Worm (Caenorhabditis elegans): ENCODE data around the gene C49A9.4.
A peak's percentile ranks its signal among the peaks of the same experiment; 100 is the strongest.

Gene C49A9.4

DNA sequence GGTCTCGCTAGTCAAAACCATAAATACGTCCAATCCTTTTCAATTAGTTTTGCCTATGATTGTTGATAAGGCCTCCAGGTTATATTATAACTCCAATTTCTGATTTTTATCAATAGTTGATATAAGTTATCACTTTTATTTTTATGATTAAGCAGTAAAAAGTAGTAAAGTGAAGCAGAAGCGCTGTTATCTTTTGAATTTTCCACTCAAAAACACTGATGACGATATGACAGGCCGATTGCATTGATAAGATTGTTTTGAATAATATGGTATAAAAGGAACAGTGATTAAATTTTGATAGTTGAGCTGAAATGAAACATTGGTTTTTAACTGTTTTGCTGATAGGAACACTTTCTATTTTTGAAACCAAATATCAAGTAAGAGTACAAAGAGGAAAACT, 33.9 kb upstream of the C49A9.4 start, which contains the start of gene asp-9 (continued):
- TF ChIP-seq nhr-41 (GFP tag; IDR thresholded peaks at IDR 0.05) (no peak), duxl-1 (tag; optimal IDR thresholded peaks at IDR 0.05; ENCODE audit: poor library complexity) (no peak), nhr-28 (tag; optimal IDR thresholded peaks at IDR 0.05) (peak; percentile 82), mxl-3 (GFP tag; optimal IDR thresholded peaks at IDR 0.05) (no peak), ama-1 (optimal IDR thresholded peaks at IDR 0.05) (no peak), hmg-1.1 (GFP tag; IDR thresholded peaks at IDR 0.05) (no peak), rbr-2 (tag; optimal IDR thresholded peaks at IDR 0.05) (no peak), ceh-28 (tag; optimal IDR thresholded peaks at IDR 0.05) (no peak), spr-3 (GFP tag; optimal IDR thresholded peaks at IDR 0.05) (no peak), Y48G9A.11 (GFP tag; IDR thresholded peaks at IDR 0.05) (no peak)

DNA sequence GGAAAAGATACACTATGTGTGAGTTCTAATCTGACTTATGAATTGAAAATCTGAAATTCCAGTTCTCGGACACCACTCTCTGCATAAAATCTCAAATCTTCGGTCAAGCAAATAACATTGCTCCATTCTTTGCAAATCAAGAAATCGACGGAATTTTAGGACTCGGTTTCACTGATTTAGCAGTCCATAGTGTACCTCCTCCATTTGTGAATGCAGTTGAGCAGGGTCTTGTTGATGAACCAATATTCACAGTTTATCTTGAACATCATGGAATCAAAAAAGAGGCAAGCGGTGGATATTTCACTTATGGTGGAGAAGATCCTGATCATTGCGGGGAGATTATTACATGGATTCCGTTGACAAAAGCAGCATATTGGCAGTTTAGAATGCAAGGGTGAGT, 32.3 kb upstream of the C49A9.4 start:
- TF ChIP-seq gei-8 (GFP tag; optimal IDR thresholded peaks at IDR 0.05) (no peak), unc-62 (GFP tag; optimal IDR thresholded peaks at IDR 0.05 in 1 of 2) (peak in 1 of 2 experiments; percentile 64), unc-62 (tag; optimal IDR thresholded peaks at IDR 0.05) (no peak), mdt-29 (GFP tag; IDR thresholded peaks at IDR 0.05) (no peak), ZK546.5 (tag; optimal IDR thresholded peaks at IDR 0.05) (no peak), lir-3 (tag; optimal IDR thresholded peaks at IDR 0.05) (no peak), nhr-25 (tag; optimal IDR thresholded peaks at IDR 0.05; ENCODE audit: borderline replicate concordance, insufficient read depth) (no peak), aha-1 (tag) (peak; percentile 80)

DNA sequence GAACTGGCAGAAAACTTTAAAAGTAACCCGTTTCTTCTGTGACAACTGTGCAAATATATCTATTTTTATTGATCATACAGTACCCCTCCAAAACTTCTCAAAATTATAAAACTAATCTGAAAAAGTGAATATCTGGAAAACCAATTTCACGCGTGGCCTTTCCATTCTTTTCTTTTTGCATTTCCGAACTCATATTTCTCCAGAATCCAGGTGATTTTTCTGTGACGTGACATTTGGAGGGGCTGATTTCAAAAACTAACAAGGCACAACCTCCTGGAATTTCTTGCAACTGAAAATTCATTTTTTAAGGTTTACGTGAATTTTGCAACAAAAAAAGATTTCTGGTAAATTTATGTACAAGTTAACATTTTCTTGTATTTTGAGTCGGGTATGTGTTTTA, 19.2 kb upstream of the C49A9.4 start:
- TF ChIP-seq daf-12 (tag; optimal IDR thresholded peaks at IDR 0.05) (no peak), unc-62 (GFP tag; optimal IDR thresholded peaks at IDR 0.05 in 1 of 2) (peak in 1 of 2 experiments; percentile 48), unc-62 (tag; optimal IDR thresholded peaks at IDR 0.05) (no peak), Y105C5A.15 (GFP tag; IDR thresholded peaks at IDR 0.05) (no peak), tag-97 (GFP tag; IDR thresholded peaks at IDR 0.05) (no peak)

DNA sequence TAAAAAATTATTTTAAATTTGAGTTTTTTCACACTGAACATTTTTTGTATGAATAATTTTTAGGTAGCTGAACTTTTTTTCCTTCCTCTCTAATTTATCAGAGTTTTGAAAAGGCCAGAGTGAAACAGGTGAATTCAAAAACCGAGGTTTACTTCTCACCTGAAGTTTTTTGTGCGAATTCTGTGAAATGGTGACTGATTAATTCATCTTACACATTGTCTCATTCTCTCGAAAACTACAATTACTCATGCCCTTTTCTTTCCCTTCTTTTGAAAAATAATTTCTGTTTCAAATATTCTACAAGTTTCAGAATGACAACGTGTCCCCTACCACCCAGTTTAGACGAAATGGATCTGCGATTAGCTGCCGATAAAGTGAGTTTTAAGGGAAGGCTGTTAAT, 17.7 kb upstream of the C49A9.4 start, which contains the start of gene tkr-2:
Gene tkr-2, plus strand, starts transcription at position 301 of the 400 bp plus-strand sequence.
- TF ChIP-seq spr-3 (GFP tag; optimal IDR thresholded peaks at IDR 0.05) (no peak), madf-9 (GFP tag; conservative IDR thresholded peaks at IDR 0.05) (no peak), lin-1 (GFP tag; IDR thresholded peaks at IDR 0.05) (no peak), zfp-3 (GFP tag; conservative IDR thresholded peaks at IDR 0.05) (no peak), unc-130 (GFP tag; optimal IDR thresholded peaks at IDR 0.05) (no peak), Y5F2A.4 (GFP tag; optimal IDR thresholded peaks at IDR 0.05) (no peak), ZK337.2 (GFP tag; IDR thresholded peaks at IDR 0.05) (no peak), F10B5.3 (tag; optimal IDR thresholded peaks at IDR 0.05) (no peak), mxl-3 (GFP tag; optimal IDR thresholded peaks at IDR 0.05) (no peak), nhr-25 (tag; optimal IDR thresholded peaks at IDR 0.05; ENCODE audit: borderline replicate concordance, insufficient read depth) (no peak)

DNA sequence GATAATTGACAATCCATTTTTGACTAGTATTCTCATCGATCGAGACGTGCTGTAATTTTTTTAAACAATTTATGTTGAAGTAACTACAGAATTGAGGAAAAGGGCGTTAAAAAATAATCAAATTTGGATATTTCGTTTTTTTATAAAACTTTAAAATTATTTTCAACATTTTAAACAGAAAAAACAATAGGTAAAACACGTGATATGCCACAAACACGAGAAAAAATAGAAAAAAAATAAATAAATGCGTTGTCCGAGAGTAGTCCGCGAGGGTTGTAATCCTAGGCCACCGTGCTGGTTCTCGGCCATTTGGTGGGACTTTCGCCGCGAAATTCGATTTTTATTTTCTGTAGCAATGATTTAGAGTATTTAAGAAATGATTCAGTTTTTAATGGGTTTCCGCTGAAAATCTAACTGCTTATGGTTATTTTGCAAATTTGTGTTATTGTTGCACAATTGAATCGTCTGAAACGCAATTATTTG, 13.2 kb upstream of the C49A9.4 start, which contains the start of gene C49A9.10:
Gene C49A9.10, minus strand, starts transcription at position 51 of the 483 bp plus-strand sequence.
- no peak for TF ChIP-seq mxl-2 (GFP tag; conservative IDR thresholded peaks at IDR 0.05)
- no peak for TF ChIP-seq nhr-76 (tag; optimal IDR thresholded peaks at IDR 0.05)
- peak; percentile 59 for TF ChIP-seq F10B5.3 (tag; optimal IDR thresholded peaks at IDR 0.05)
- TF ChIP-seq unc-62 (GFP tag; optimal IDR thresholded peaks at IDR 0.05 in 1 of 2), result peak in 1 of 2 experiments; percentile 13
- no peak for TF ChIP-seq unc-62 (tag; optimal IDR thresholded peaks at IDR 0.05)
- peak; percentile 38 for TF ChIP-seq spr-1 (tag; optimal IDR thresholded peaks at IDR 0.05)
- TF ChIP-seq fkh-10 (GFP tag; optimal IDR thresholded peaks at IDR 0.05), result peak; percentile 27
- TF ChIP-seq tra-1 (GFP tag; IDR thresholded peaks at IDR 0.05), result peak; percentile 73; the same call in 1 of the 2 replicates
- no peak for TF ChIP-seq fos-1 (tag; optimal IDR thresholded peaks at IDR 0.05)
- peak; percentile 71 for TF ChIP-seq mdt-29 (GFP tag; IDR thresholded peaks at IDR 0.05)
- no peak for TF ChIP-seq ceh-32 (tag; optimal IDR thresholded peaks at IDR 0.05; ENCODE audit: poor library complexity)
- peak; percentile 98 for TF ChIP-seq dpl-1 (GFP tag; optimal IDR thresholded peaks at IDR 0.05)
- peak; percentile 100 for TF ChIP-seq mes-2 (tag; optimal IDR thresholded peaks at IDR 0.05; ENCODE audit: poor library complexity, severe bottlenecking)
- TF ChIP-seq mxl-3 (GFP tag; optimal IDR thresholded peaks at IDR 0.05), result no peak
- TF ChIP-seq daf-8 (GFP tag; IDR thresholded peaks at IDR 0.05), result no peak
- no peak for TF ChIP-seq sdz-12 (GFP tag; optimal IDR thresholded peaks at IDR 0.05)
- peak; percentile 70 for TF ChIP-seq rbr-2 (tag; optimal IDR thresholded peaks at IDR 0.05)
- TF ChIP-seq aha-1 (tag), result peak; percentile 52
- TF ChIP-seq F49E8.2 (tag; optimal IDR thresholded peaks at IDR 0.05; ENCODE audit: borderline replicate concordance), result peak; percentile 82
- TF ChIP-seq mdl-1 (tag; optimal IDR thresholded peaks at IDR 0.05), result no peak
- 0 out of 2 replicates have a peak, but pooled peaks have one; percentile 43 for TF ChIP-seq pha-4 (GFP tag; IDR thresholded peaks at IDR 0.05)
- peak; percentile 36 for TF ChIP-seq pha-4 (tag; optimal IDR thresholded peaks at IDR 0.05)

Data from whole organism, L4 larva.